Worm (Caenorhabditis elegans): ENCODE data around the gene rad-51.

The rad-51 gene

DNA sequence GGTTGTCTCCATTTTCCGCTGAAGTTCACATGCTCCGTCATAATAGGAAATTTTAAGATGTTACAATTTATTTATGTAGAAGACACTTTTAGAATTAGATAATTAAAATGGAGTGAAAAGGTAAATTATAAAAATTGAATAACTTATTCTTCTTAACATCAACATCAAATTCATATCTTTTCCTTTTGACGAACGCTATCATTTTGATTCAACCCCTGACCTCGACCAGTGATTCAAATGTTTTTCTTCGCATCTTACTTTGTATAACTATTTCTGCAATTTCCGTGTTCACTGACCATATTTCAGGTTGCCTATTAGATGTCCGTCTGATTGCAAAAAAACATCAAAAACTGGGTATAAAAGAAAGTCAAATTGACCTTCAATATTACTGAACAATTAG lies 7.1 kb downstream of the rad-51 start, which contains the start of gene Y43C5A.7:
Y43C5A.7 (plus strand) TSS at position 301 of the 400 bp plus-strand sequence.
- TF ChIP-seq hlh-30 (tag; optimal IDR thresholded peaks at IDR 0.05; ENCODE audit: insufficient read depth), result no peak
- no peak for TF ChIP-seq lin-38 (GFP tag; IDR thresholded peaks at IDR 0.05)
- TF ChIP-seq hmg-1.1 (GFP tag; IDR thresholded peaks at IDR 0.05), result no peak
- no peak for TF ChIP-seq madf-5 (GFP tag; IDR thresholded peaks at IDR 0.05)

DNA sequence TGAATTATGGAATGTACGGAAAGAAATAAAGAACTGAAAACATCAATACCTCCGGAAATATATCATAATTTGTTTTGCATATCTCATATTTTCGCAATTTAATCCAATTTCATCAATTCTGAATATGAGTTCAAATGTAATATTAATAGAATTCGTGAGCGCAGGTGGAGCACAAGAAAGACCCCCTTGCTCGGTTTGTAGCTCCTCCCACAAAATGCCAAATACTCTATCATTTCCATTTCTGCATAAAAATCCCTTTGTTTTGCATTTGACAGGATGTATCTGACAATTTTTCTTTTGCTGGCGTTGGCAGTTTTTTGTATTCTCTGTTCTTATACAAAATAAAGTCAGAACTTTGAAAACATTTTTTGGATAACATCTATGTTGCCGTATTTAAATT lies 9.0 kb downstream of the rad-51 start:
- TF ChIP-seq aha-1 (tag) (peak; percentile 95), Y105C5A.15 (GFP tag; IDR thresholded peaks at IDR 0.05) (no peak)

DNA sequence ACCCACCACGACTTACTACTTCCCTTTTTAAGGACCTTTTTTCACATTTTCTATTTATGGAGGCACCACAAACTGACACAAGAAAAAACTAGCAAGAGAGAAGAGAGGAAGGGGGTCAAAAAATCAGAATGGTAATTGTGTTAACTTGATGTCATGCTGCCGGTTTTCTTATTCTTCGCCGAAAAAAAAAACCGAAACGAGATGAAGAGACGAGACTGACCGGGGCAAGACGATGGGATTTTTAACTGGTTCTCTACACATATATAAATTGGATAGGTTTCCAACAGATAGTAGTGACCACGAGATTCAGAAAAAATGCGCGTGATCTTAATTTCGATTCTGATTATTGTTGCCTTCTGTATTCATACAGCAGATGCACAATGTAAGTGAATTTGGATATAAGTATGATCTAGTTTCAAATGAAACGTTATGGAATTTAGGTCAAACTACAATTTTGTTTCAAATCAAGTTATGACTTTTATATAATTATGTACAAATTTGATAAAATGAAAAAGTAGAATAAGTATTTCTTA lies 10.2 kb downstream of the rad-51 start, which contains the start of gene Y43C5A.3:
Y43C5A.3 (plus strand) TSS at position 256 of the 533 bp plus-strand sequence.
- TF ChIP-seq lin-39 (tag; optimal IDR thresholded peaks at IDR 0.05), result no peak
- peak in 1 of 2 experiments; percentile 20 for TF ChIP-seq mdl-1 (tag; optimal IDR thresholded peaks at IDR 0.05)
- TF ChIP-seq vab-7 (GFP tag; IDR thresholded peaks at IDR 0.05), result no peak
- TF ChIP-seq nhr-41 (GFP tag; IDR thresholded peaks at IDR 0.05), result no peak
- TF ChIP-seq lsy-2 (tag; optimal IDR thresholded peaks at IDR 0.05), result no peak
- peak; percentile 43 for TF ChIP-seq nhr-28 (tag; optimal IDR thresholded peaks at IDR 0.05)
- TF ChIP-seq daf-16 (GFP tag; optimal IDR thresholded peaks at IDR 0.05), result no peak
- TF ChIP-seq daf-16 (tag; optimal IDR thresholded peaks at IDR 0.05), result no peak

ce11 chrIV:10273360-10273759 lies 10.7 kb downstream of the rad-51 start:
- no peak for TF ChIP-seq ZK337.2 (GFP tag; IDR thresholded peaks at IDR 0.05)
- no peak for TF ChIP-seq hlh-30 (tag; optimal IDR thresholded peaks at IDR 0.05; ENCODE audit: insufficient read depth)
- peak in 1 of 2 experiments; percentile 71 for TF ChIP-seq unc-62 (GFP tag; optimal IDR thresholded peaks at IDR 0.05 in 1 of 2)
- TF ChIP-seq unc-62 (tag; optimal IDR thresholded peaks at IDR 0.05), result no peak
- peak; percentile 95 for TF ChIP-seq aha-1 (tag)

DNA sequence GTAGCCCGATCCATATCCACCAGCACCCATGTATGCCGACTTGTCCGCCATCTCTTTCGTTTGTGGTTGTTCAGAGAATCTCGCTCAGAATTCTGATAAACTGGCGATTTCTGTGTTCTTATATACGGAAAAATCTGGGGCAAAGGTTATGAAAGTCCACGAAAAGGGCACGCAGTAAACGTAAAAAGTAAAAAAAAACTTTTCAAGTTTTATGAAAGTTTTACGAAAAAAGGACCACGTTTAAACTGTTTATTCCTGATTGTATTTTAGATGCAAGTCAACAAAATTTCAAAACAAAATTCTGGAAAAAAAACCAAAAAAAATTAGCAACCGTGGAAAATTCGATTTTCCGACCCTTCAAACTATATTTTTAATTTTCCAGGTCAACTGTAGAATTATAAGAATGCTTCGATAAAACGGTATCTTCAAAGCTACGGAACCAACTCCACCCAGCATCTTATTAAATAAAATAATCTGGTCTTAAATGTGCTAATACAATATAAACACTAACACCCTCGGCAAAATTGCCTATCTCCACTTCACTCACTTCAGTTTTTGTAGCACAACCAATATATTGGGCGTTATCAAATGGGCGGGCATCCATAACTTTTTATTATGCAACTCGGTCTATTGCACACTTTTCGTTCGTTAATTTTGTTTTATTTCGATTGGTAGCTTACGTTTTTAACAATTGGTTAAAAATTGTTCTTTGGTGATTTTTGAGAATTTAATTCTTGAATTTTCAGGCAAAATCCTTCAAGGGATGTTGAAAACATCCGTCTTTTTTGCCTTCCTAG lies 14.7 kb downstream of the rad-51 start, which contains the start of the genes nspd-7 and Y43C5A.2:
nspd-7 (minus strand) TSS at position 51 of the 797 bp plus-strand sequence.
Y43C5A.2 (plus strand) TSS at position 747 of the 797 bp plus-strand sequence.
- no peak for TF ChIP-seq snpc-4 (tag; optimal IDR thresholded peaks at IDR 0.05)
- no peak for TF ChIP-seq mep-1 (tag; optimal IDR thresholded peaks at IDR 0.05)
- TF ChIP-seq pqm-1 (tag; optimal IDR thresholded peaks at IDR 0.05), result peak; percentile 6
- no peak for TF ChIP-seq egl-27 (tag; optimal IDR thresholded peaks at IDR 0.05)
- TF ChIP-seq lin-15B (tag; optimal IDR thresholded peaks at IDR 0.05), result no peak
- TF ChIP-seq egl-43 (GFP tag; IDR thresholded peaks at IDR 0.05), result no peak
- TF ChIP-seq spr-3 (GFP tag; optimal IDR thresholded peaks at IDR 0.05), result no peak
- TF ChIP-seq D1046.2 (GFP tag; IDR thresholded peaks at IDR 0.05), result no peak
- no peak for TF ChIP-seq ceh-62 (tag; optimal IDR thresholded peaks at IDR 0.05)
- TF ChIP-seq lsy-2 (tag; optimal IDR thresholded peaks at IDR 0.05), result no peak
- TF ChIP-seq php-3 (GFP tag; IDR thresholded peaks at IDR 0.05), result 0 out of 2 replicates have a peak, but pooled peaks have one; percentile 13
- no peak for TF ChIP-seq jun-1 (tag; optimal IDR thresholded peaks at IDR 0.05)
- TF ChIP-seq nhr-28 (tag; optimal IDR thresholded peaks at IDR 0.05), result peak; percentile 58
- TF ChIP-seq ztf-11 (tag; optimal IDR thresholded peaks at IDR 0.05), result no peak
- TF ChIP-seq dmd-6 (GFP tag; IDR thresholded peaks at IDR 0.05), result peak; percentile 8; the same call in 1 of the 2 replicates
- no peak for TF ChIP-seq madf-9 (GFP tag; conservative IDR thresholded peaks at IDR 0.05)
- TF ChIP-seq attf-4 (tag; optimal IDR thresholded peaks at IDR 0.05), result no peak
- TF ChIP-seq daf-12 (tag; optimal IDR thresholded peaks at IDR 0.05), result no peak
- TF ChIP-seq unc-62 (GFP tag; optimal IDR thresholded peaks at IDR 0.05 in 1 of 2), result peak in 1 of 2 experiments; percentile 51
- TF ChIP-seq unc-62 (tag; optimal IDR thresholded peaks at IDR 0.05), result no peak
- TF ChIP-seq dve-1 (tag; optimal IDR thresholded peaks at IDR 0.05; ENCODE audit: insufficient read depth), result no peak
- TF ChIP-seq unc-130 (GFP tag; optimal IDR thresholded peaks at IDR 0.05), result no peak
- TF ChIP-seq sdz-12 (GFP tag; optimal IDR thresholded peaks at IDR 0.05), result no peak
- no peak for TF ChIP-seq gei-8 (GFP tag; optimal IDR thresholded peaks at IDR 0.05)
- no peak for TF ChIP-seq madf-5 (GFP tag; IDR thresholded peaks at IDR 0.05)

All from whole organism, L4 larva.